Worm (Caenorhabditis elegans) whole organism, L4/young adult: ENCODE measurements around the gene nhr-188.

Source experiments
- dao-5 ChIP-seq: sonication (generic microtip); optimal IDR thresholded peaks from 2 replicates; lab custom pipeline; 2016; ENCODE audit warnings: missing genotype, missing genetic modification characterization, moderate library complexity, missing compliant biosample characterization
- him-1 ChIP-seq: sonication (generic microtip); optimal IDR thresholded peaks from 2 replicates; lab custom pipeline; 2016; ENCODE audit warnings: missing genotype, missing genetic modification reagents, missing genetic modification characterization, missing compliant biosample characterization

ce11 chrV:3862851-3863250, 5.2 kb upstream of the nhr-188 start, which contains the start of gene nhr-187:
- TF ChIP-seq him-1 (tag; lab: Kevin White, UChicago): no peak
- no peak for TF ChIP-seq dao-5 (tag; lab: Kevin White, UChicago)
